Fruit fly (Drosophila melanogaster): ENCODE data around the gene CG9154.

The CG9154 gene

DNA sequence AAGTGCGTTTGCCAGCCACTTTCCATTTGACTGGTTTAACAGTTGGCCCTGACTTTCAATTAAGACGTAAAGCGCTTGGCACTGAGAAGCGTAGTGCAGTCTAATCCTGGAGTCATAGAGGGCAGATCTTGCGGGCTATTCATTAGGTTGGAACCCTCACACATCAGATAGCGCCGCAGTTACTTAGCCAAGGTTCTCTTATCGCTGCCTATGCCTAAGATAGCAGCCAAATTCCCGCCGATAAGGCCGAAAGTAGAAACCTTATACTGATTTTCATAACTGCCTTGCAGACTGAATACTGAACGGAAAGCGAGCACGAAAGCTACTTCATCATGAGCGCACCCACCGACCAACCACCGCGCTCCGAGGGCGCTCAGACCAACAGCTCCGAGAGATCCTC, 1.6 kb upstream of the CG9154 start:
- TF ChIP-seq brk (GFP tag; optimal IDR thresholded peaks at IDR 0.05) = no peak
- TF ChIP-seq woc (GFP tag; optimal IDR thresholded peaks at IDR 0.05) = no peak
- no peak for TF ChIP-seq Mio (GFP tag; optimal IDR thresholded peaks at IDR 0.05)
- TF ChIP-seq dl (GFP tag; optimal IDR thresholded peaks at IDR 0.05; ENCODE audit: insufficient read depth in 1 of 2, partially characterized antibody in 2 of 2) = no peak
- TF ChIP-seq Jra (GFP tag; optimal IDR thresholded peaks at IDR 0.05) = no peak
- TF ChIP-seq sv (GFP tag; optimal IDR thresholded peaks at IDR 0.05) = no peak
- no peak for TF ChIP-seq lola (GFP tag; optimal IDR thresholded peaks at IDR 0.05)
- TF ChIP-seq br (GFP tag; optimal IDR thresholded peaks at IDR 0.05) = no peak
- TF ChIP-seq OdsH (GFP tag; optimal IDR thresholded peaks at IDR 0.05) = no peak
- TF ChIP-seq Myc (optimal IDR thresholded peaks at IDR 0.05) = no peak
- no peak for TF ChIP-seq Dif (GFP tag; optimal IDR thresholded peaks at IDR 0.05; ENCODE audit: partially characterized antibody)
- no peak for TF ChIP-seq h (GFP tag; optimal IDR thresholded peaks at IDR 0.05)

dm6 chr2L:6068544-6069251, 1.8 kb downstream of the CG9154 start, which contains the start of the genes CG9150 and Pfdn1:
TSS of gene CG9150 (minus strand) at chr2L:6068594.
TSS of gene Pfdn1 (plus strand) at chr2L:6069079.
- TF ChIP-seq Hr83 (GFP tag; optimal IDR thresholded peaks at IDR 0.05; ENCODE audit: poor library complexity, severe bottlenecking) (peak; percentile 71), Hnf4 (GFP tag; optimal IDR thresholded peaks at IDR 0.05) (peak; percentile 33), N (GFP tag; optimal IDR thresholded peaks at IDR 0.05) (no peak), CG32264 (GFP tag; optimal IDR thresholded peaks at IDR 0.05) (no peak), Myc (optimal IDR thresholded peaks at IDR 0.05) (no peak), foxo (GFP tag; optimal IDR thresholded peaks at IDR 0.05) (no peak), fru (GFP tag; optimal IDR thresholded peaks at IDR 0.05) (no peak), CrebA (GFP tag; optimal IDR thresholded peaks at IDR 0.05; ENCODE audit: borderline replicate concordance) (no peak), Hr78 (GFP tag; optimal IDR thresholded peaks at IDR 0.05) (no peak), sage (GFP tag; optimal IDR thresholded peaks at IDR 0.05) (no peak), woc (GFP tag; optimal IDR thresholded peaks at IDR 0.05) (no peak), tai (GFP tag; optimal IDR thresholded peaks at IDR 0.05) (no peak), Sp1 (GFP tag; optimal IDR thresholded peaks at IDR 0.05) (no peak), h (GFP tag; optimal IDR thresholded peaks at IDR 0.05) (peak; percentile 11), Jra (GFP tag; optimal IDR thresholded peaks at IDR 0.05) (no peak), dl (GFP tag; optimal IDR thresholded peaks at IDR 0.05; ENCODE audit: insufficient read depth in 1 of 2, partially characterized antibody in 2 of 2) (no peak)

DNA sequence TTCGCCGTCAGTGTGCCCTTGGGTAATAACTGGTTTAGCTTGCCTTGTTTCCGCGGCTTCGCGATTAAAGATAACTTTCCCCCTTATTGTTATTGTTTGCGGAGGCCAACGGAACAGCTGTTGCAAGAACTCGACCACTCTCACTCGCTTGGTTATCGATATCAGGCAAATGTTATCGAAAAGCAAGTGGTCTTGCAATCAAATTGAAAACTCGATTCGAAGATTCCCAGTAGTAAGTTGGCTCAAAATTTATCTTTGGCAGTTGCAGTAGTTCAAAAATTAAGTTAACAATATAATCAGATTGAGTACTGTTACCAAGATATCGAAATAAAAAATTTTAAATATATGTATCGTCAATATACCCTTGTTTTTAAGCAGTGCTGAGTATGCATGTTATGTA, 4.7 kb downstream of the CG9154 start, which contains the start of the genes Fbw5 and CG9147:
Fbw5 (minus strand) TSS at position 131 of the 400 bp plus-strand sequence.
CG9147 (plus strand) TSS at position 175 of the 400 bp plus-strand sequence.
- TF ChIP-seq Hr83 (GFP tag; optimal IDR thresholded peaks at IDR 0.05; ENCODE audit: poor library complexity, severe bottlenecking) = peak; percentile 98
- peak; percentile 100 for TF ChIP-seq rgr (GFP tag; optimal IDR thresholded peaks at IDR 0.05)
- peak; percentile 100 for TF ChIP-seq OdsH (GFP tag; optimal IDR thresholded peaks at IDR 0.05)
- TF ChIP-seq CrebA (GFP tag; optimal IDR thresholded peaks at IDR 0.05; ENCODE audit: borderline replicate concordance) = no peak
- peak; percentile 99 to 100 for TF ChIP-seq foxo (GFP tag; optimal IDR thresholded peaks at IDR 0.05)
- peak; percentile 98 for TF ChIP-seq Jra (GFP tag; optimal IDR thresholded peaks at IDR 0.05)
- TF ChIP-seq usp (GFP tag; optimal IDR thresholded peaks at IDR 0.05) = no peak
- TF ChIP-seq brk (GFP tag; optimal IDR thresholded peaks at IDR 0.05) = no peak
- TF ChIP-seq fru (GFP tag; optimal IDR thresholded peaks at IDR 0.05) = peak; percentile 99
- TF ChIP-seq Dif (GFP tag; optimal IDR thresholded peaks at IDR 0.05; ENCODE audit: partially characterized antibody) = no peak
- no peak for TF ChIP-seq Abd-B (GFP tag; optimal IDR thresholded peaks at IDR 0.05)
- TF ChIP-seq CG9705 (GFP tag; optimal IDR thresholded peaks at IDR 0.05) = peak; percentile 96
- TF ChIP-seq br (GFP tag; optimal IDR thresholded peaks at IDR 0.05) = peak; percentile 100
- TF ChIP-seq N (GFP tag; optimal IDR thresholded peaks at IDR 0.05) = no peak
- TF ChIP-seq pan (optimal IDR thresholded peaks at IDR 0.05) = no peak
- TF ChIP-seq psq (GFP tag; optimal IDR thresholded peaks at IDR 0.05) = peak; percentile 99
- TF ChIP-seq GATAd (GFP tag; optimal IDR thresholded peaks at IDR 0.05) = peak; percentile 96
- peak; percentile 100 for TF ChIP-seq Sp1 (GFP tag; optimal IDR thresholded peaks at IDR 0.05)
- TF ChIP-seq CG32264 (GFP tag; optimal IDR thresholded peaks at IDR 0.05) = peak; percentile 100
- TF ChIP-seq dl (GFP tag; optimal IDR thresholded peaks at IDR 0.05; ENCODE audit: insufficient read depth in 1 of 2, partially characterized antibody in 2 of 2) = no peak
- TF ChIP-seq Myc (optimal IDR thresholded peaks at IDR 0.05) = no peak
- no peak for TF ChIP-seq Hr78 (GFP tag; optimal IDR thresholded peaks at IDR 0.05)
- peak; percentile 74 for TF ChIP-seq jim (GFP tag; optimal IDR thresholded peaks at IDR 0.05)
- TF ChIP-seq h (GFP tag; optimal IDR thresholded peaks at IDR 0.05) = peak; percentile 100
- TF ChIP-seq sage (GFP tag; optimal IDR thresholded peaks at IDR 0.05) = peak; percentile 99
- peak; percentile 100 for TF ChIP-seq woc (GFP tag; optimal IDR thresholded peaks at IDR 0.05)
- TF ChIP-seq Hnf4 (GFP tag; optimal IDR thresholded peaks at IDR 0.05) = peak; percentile 100
- TF ChIP-seq lola (GFP tag; optimal IDR thresholded peaks at IDR 0.05) = no peak
- TF ChIP-seq dsf (GFP tag; optimal IDR thresholded peaks at IDR 0.05; ENCODE audit: borderline replicate concordance) = peak; percentile 97
- peak; percentile 99 for TF ChIP-seq Rel (GFP tag; optimal IDR thresholded peaks at IDR 0.05)
- peak; percentile 94 for TF ChIP-seq Rel (tag; optimal IDR thresholded peaks at IDR 0.05)
- TF ChIP-seq Dfd (GFP tag; optimal IDR thresholded peaks at IDR 0.05) = no peak
- TF ChIP-seq ey (GFP tag; optimal IDR thresholded peaks at IDR 0.05) = peak; percentile 100
- TF ChIP-seq Mio (GFP tag; optimal IDR thresholded peaks at IDR 0.05) = peak; percentile 95
- TF ChIP-seq Vsx2 (GFP tag; optimal IDR thresholded peaks at IDR 0.05; ENCODE audit: partially characterized antibody) = no peak
- peak; percentile 99 for TF ChIP-seq dmrt93B (GFP tag; optimal IDR thresholded peaks at IDR 0.05)
- no peak for TF ChIP-seq tai (GFP tag; optimal IDR thresholded peaks at IDR 0.05)
- peak; percentile 100 for TF ChIP-seq sv (GFP tag; optimal IDR thresholded peaks at IDR 0.05)
- TF ChIP-seq HLH106 (tag; optimal IDR thresholded peaks at IDR 0.05) = peak; percentile 100

Data from whole organism, wandering third instar larva.